Fruit fly (Drosophila melanogaster) whole organism, embryonic: ENCODE data around the gene CG9107.

Experiments used
- Abd-B ChIP-seq: fragments of 200-800 bp; sonication (Bioruptor generic); optimal IDR thresholded peaks from 2 replicates; lab custom pipeline; 2018; ENCODE audit warnings: missing biosample characterization, mild to moderate bottlenecking, missing genetic modification characterization, moderate library complexity
- Atf-2 ChIP-seq: fragments of 200-800 bp; sonication (Bioruptor generic); optimal IDR thresholded peaks from 2 replicates; lab custom pipeline; 2016; ENCODE audit warnings: missing biosample characterization, missing genetic modification characterization
- Atf6 ChIP-seq: fragments of 200-800 bp; sonication (Bioruptor generic); IDR thresholded peaks from 2 replicates; pipeline ENCODE4 v1.3.6; 2022; ENCODE audit warnings: missing biosample characterization, missing genetic modification characterization
- B-H1 ChIP-seq: fragments of 200-800 bp; sonication (Bioruptor generic); IDR thresholded peaks from 3 replicates; pipeline ENCODE4 v1.3.6; 2022; ENCODE audit warnings: missing biosample characterization, missing genetic modification characterization
- BtbVII ChIP-seq: fragments of 200-800 bp; sonication (Bioruptor generic); optimal IDR thresholded peaks from 3 replicates; lab custom pipeline; 2017; ENCODE audit warnings: missing biosample characterization, mild to moderate bottlenecking, missing genetic modification characterization
- Bteb2 ChIP-seq: fragments of 200-800 bp; sonication (Bioruptor generic); optimal IDR thresholded peaks from 2 replicates; lab custom pipeline; 2016; ENCODE audit warnings: missing biosample characterization, missing genetic modification characterization
- CG10565 ChIP-seq: fragments of 200-800 bp; sonication (Bioruptor generic); optimal IDR thresholded peaks from 3 replicates; lab custom pipeline; 2016; ENCODE audit warnings: missing biosample characterization, mild to moderate bottlenecking, missing genetic modification characterization
- CG12155 ChIP-seq: fragments of 200-800 bp; sonication (Bioruptor generic); optimal IDR thresholded peaks from 3 replicates; lab custom pipeline; 2016; ENCODE audit warnings: missing biosample characterization, missing genetic modification characterization
- CG12299 ChIP-seq: fragments of 200-800 bp; sonication (Bioruptor generic); optimal IDR thresholded peaks from 2 replicates; lab custom pipeline; 2018; ENCODE audit warnings: missing biosample characterization, mild to moderate bottlenecking, missing genetic modification characterization
- CG12942 ChIP-seq: fragments of 200-800 bp; sonication (Bioruptor generic); optimal IDR thresholded peaks from 3 replicates; lab custom pipeline; 2016; ENCODE audit warnings: missing biosample characterization, missing genetic modification characterization
- CG13775 ChIP-seq: fragments of 200-800 bp; sonication (Bioruptor generic); optimal IDR thresholded peaks from 3 replicates; lab custom pipeline; 2017; ENCODE audit warnings: missing biosample characterization, mild to moderate bottlenecking, missing genetic modification characterization
- CG14014 ChIP-seq: fragments of 200-800 bp; sonication (Bioruptor generic); IDR thresholded peaks from 2 replicates; pipeline ENCODE4 v1.3.6; 2022; ENCODE audit warnings: missing biosample characterization, missing genetic modification characterization
- CG17612 ChIP-seq: fragments of 200-800 bp; sonication (Bioruptor generic); IDR thresholded peaks from 2 replicates; pipeline ENCODE4 v1.3.6; 2022; ENCODE audit warnings: missing biosample characterization, missing genetic modification characterization
- CG18011 ChIP-seq: fragments of 200-800 bp; sonication (Bioruptor generic); optimal IDR thresholded peaks from 2 replicates; lab custom pipeline; 2017; ENCODE audit warnings: missing biosample characterization, missing genetic modification characterization, mild to moderate bottlenecking, moderate library complexity, missing genotype
- CG2116 ChIP-seq: fragments of 200-800 bp; sonication (Bioruptor generic); optimal IDR thresholded peaks from 3 replicates; lab custom pipeline; 2018; ENCODE audit warnings: missing biosample characterization, mild to moderate bottlenecking, missing genetic modification characterization
- CG30403 ChIP-seq: fragments of 200-800 bp; sonication (Bioruptor generic); optimal IDR thresholded peaks from 3 replicates; lab custom pipeline; 2016; ENCODE audit warnings: missing biosample characterization, missing genetic modification characterization
- CG31365 ChIP-seq: fragments of 200-800 bp; sonication (Bioruptor generic); optimal IDR thresholded peaks from 2 replicates; lab custom pipeline; 2018; ENCODE audit warnings: missing biosample characterization, mild to moderate bottlenecking, missing genetic modification characterization
- CG3838 ChIP-seq: fragments of 200-800 bp; sonication (Bioruptor generic); optimal IDR thresholded peaks from 3 replicates; lab custom pipeline; 2016; ENCODE audit warnings: missing biosample characterization, missing genetic modification characterization
- CG43689 ChIP-seq: fragments of 200-800 bp; sonication (Bioruptor generic); IDR thresholded peaks from 2 replicates; pipeline ENCODE4 v1.3.6; 2022; ENCODE audit warnings: missing biosample characterization, missing genetic modification characterization
- CG7987 ChIP-seq: fragments of 200-800 bp; sonication (Bioruptor generic); optimal IDR thresholded peaks from 2 replicates; lab custom pipeline; 2018; ENCODE audit warnings: missing biosample characterization, mild to moderate bottlenecking, missing genetic modification characterization, moderate library complexity
- CG8765 ChIP-seq: fragments of 200-800 bp; sonication (Bioruptor generic); IDR thresholded peaks from 2 replicates; pipeline ENCODE4 v1.3.6; 2022; ENCODE audit warnings: missing biosample characterization, missing genetic modification characterization
- CkIIα-i1 ChIP-seq: fragments of 200-800 bp; sonication (Bioruptor generic); IDR thresholded peaks from 2 replicates; pipeline ENCODE4 v1.3.6; 2022; ENCODE audit warnings: missing biosample characterization, missing genetic modification characterization
- Dad ChIP-seq: fragments of 200-800 bp; sonication (Bioruptor generic); optimal IDR thresholded peaks from 3 replicates; lab custom pipeline; 2016; ENCODE audit warnings: missing biosample characterization, missing genetic modification characterization
- E2f2 ChIP-seq: fragments of 200-800 bp; sonication (Bioruptor generic); IDR thresholded peaks from 2 replicates; pipeline ENCODE4 v1.3.6; 2022; ENCODE audit warnings: missing biosample characterization, missing genetic modification characterization
- Eip74EF ChIP-seq, 2 experiments: fragments of 200-800 bp in 1 of 2; fragments of >200 bp in 1 of 2; sonication (Bioruptor generic) in 1 of 2; optimal IDR thresholded peaks; 2 replicates each; lab custom pipeline; 2017 to 2019; ENCODE audit warnings: missing biosample characterization in 2 of 2, missing genetic modification characterization in 2 of 2, mild to moderate bottlenecking in 1 of 2, moderate library complexity in 1 of 2
- Elba2 ChIP-seq: fragments of 200-800 bp; sonication (Bioruptor generic); optimal IDR thresholded peaks from 3 replicates; lab custom pipeline; 2016; ENCODE audit warnings: missing biosample characterization, missing genetic modification characterization
- Ets65A ChIP-seq: fragments of 200-800 bp; sonication (Bioruptor generic); peaks from one replicate; lab custom pipeline; 2016; ENCODE audit warnings: missing biosample characterization, missing genetic modification characterization
- Lpt ChIP-seq: fragments of >200 bp; optimal IDR thresholded peaks from 2 replicates; lab custom pipeline; 2018; ENCODE audit warnings: missing biosample characterization, missing genetic modification characterization
- MBD-R2 ChIP-seq: fragments of 200-800 bp; sonication (Bioruptor generic); IDR thresholded peaks from 2 replicates; pipeline ENCODE4 v1.3.6; 2022; ENCODE audit warnings: missing biosample characterization, missing genetic modification characterization
- MTF-1 ChIP-seq: fragments of 200-800 bp; sonication (Bioruptor generic); optimal IDR thresholded peaks from 2 replicates; lab custom pipeline; 2018; ENCODE audit warnings: missing biosample characterization, mild to moderate bottlenecking, missing genetic modification characterization, borderline replicate concordance
- Mrtf ChIP-seq: fragments of 200-800 bp; sonication (Bioruptor generic); IDR thresholded peaks from 3 replicates; pipeline ENCODE4 v1.3.6; 2022; ENCODE audit warnings: missing biosample characterization, missing genetic modification characterization
- NfI ChIP-seq: fragments of 200-800 bp; sonication (Bioruptor generic); optimal IDR thresholded peaks from 3 replicates; lab custom pipeline; 2018; ENCODE audit warnings: missing biosample characterization, mild to moderate bottlenecking, missing genetic modification characterization, moderate library complexity
- Sry-β ChIP-seq: fragments of 200-800 bp; sonication (Bioruptor generic); optimal IDR thresholded peaks from 2 replicates; lab custom pipeline; 2018; ENCODE audit warnings: missing biosample characterization, mild to moderate bottlenecking, missing genetic modification characterization, moderate library complexity
- Trl ChIP-seq, 3 experiments: fragments of >200 bp in 2 of 3; fragments of 200-800 bp in 1 of 3; sonication (Bioruptor generic) in 1 of 3; optimal IDR thresholded peaks; 2 replicates in 1 of 3; 3 replicates in 2 of 3; lab custom pipeline; 2016 to 2017; ENCODE audit warnings: missing biosample characterization in 1 of 3, missing genetic modification characterization in 1 of 3
- amos ChIP-seq: fragments of 200-800 bp; sonication (Bioruptor generic); IDR thresholded peaks from 2 replicates; pipeline ENCODE4 v1.3.6; 2022; ENCODE audit warnings: missing biosample characterization, missing genetic modification characterization; ENCODE audit not compliant: partially characterized antibody
- ara ChIP-seq: fragments of 200-800 bp; sonication (Bioruptor generic); IDR thresholded peaks from 2 replicates; pipeline ENCODE4 v1.3.6; 2022; ENCODE audit warnings: missing biosample characterization, missing genetic modification characterization
- da ChIP-seq: fragments of 200-800 bp; sonication (Bioruptor generic); optimal IDR thresholded peaks from 2 replicates; lab custom pipeline; 2016; ENCODE audit warnings: missing biosample characterization, missing genetic modification characterization
- danr ChIP-seq: fragments of 200-800 bp; sonication (Bioruptor generic); IDR thresholded peaks from 2 replicates; pipeline ENCODE4 v1.3.6; 2022; ENCODE audit warnings: missing biosample characterization, missing genetic modification characterization
- dmrt99B ChIP-seq: fragments of 200-800 bp; sonication (Bioruptor generic); optimal IDR thresholded peaks from 2 replicates; lab custom pipeline; 2018; ENCODE audit warnings: missing biosample characterization, mild to moderate bottlenecking, missing genetic modification characterization, moderate library complexity
- exex ChIP-seq: fragments of 200-800 bp; sonication (Bioruptor generic); optimal IDR thresholded peaks from 4 replicates; lab custom pipeline; 2018; ENCODE audit warnings: missing biosample characterization, mild to moderate bottlenecking, missing genetic modification characterization, moderate library complexity
- fd102C ChIP-seq: fragments of 200-800 bp; sonication (Bioruptor generic); optimal IDR thresholded peaks from 2 replicates; lab custom pipeline; 2018; ENCODE audit warnings: missing biosample characterization, mild to moderate bottlenecking, missing genetic modification characterization, moderate library complexity
- fu2 ChIP-seq: fragments of 200-800 bp; sonication (Bioruptor generic); optimal IDR thresholded peaks from 2 replicates; lab custom pipeline; 2016; ENCODE audit warnings: missing biosample characterization, missing genetic modification characterization
- lmd ChIP-seq: fragments of 200-800 bp; sonication (Bioruptor generic); IDR thresholded peaks from 2 replicates; pipeline ENCODE4 v1.3.6; 2022; ENCODE audit warnings: missing biosample characterization, missing genetic modification characterization
- luna ChIP-seq: fragments of 200-800 bp; sonication (Bioruptor generic); optimal IDR thresholded peaks from 2 replicates; lab custom pipeline; 2016; ENCODE audit warnings: missing biosample characterization, missing genetic modification characterization
- mirr ChIP-seq: fragments of 200-800 bp; sonication (Bioruptor generic); optimal IDR thresholded peaks from 3 replicates; lab custom pipeline; 2018; ENCODE audit warnings: missing biosample characterization, mild to moderate bottlenecking, missing genetic modification characterization
- p53 ChIP-seq: fragments of 200-800 bp; sonication (Bioruptor generic); optimal IDR thresholded peaks from 2 replicates; lab custom pipeline; 2016; ENCODE audit warnings: missing biosample characterization, missing genetic modification characterization
- pan ChIP-seq, 4 experiments: fragments of >200 bp in 3 of 4; fragments of 200-800 bp in 1 of 4; sonication (Bioruptor generic) in 1 of 4; optimal IDR thresholded peaks in 3 of 4; IDR thresholded peaks in 1 of 4; 2 replicates each; pipeline versions ENCODE4 v1.3.6 to Lab custom; 2017 to 2022; ENCODE audit warnings: missing biosample characterization in 2 of 4, missing genetic modification characterization in 2 of 4, mixed read lengths in 1 of 4
- run ChIP-seq: fragments of 200-800 bp; sonication (Bioruptor generic); optimal IDR thresholded peaks from 3 replicates; lab custom pipeline; 2018; ENCODE audit warnings: missing biosample characterization, mild to moderate bottlenecking, missing genetic modification characterization
- stc ChIP-seq: fragments of 200-800 bp; sonication (Bioruptor generic); IDR thresholded peaks from 2 replicates; pipeline ENCODE4 v1.3.6; 2022; ENCODE audit warnings: missing biosample characterization, missing genetic modification characterization
- yki ChIP-seq: fragments of >200 bp; optimal IDR thresholded peaks from 3 replicates; lab custom pipeline; 2018

CG9107 gene

DNA sequence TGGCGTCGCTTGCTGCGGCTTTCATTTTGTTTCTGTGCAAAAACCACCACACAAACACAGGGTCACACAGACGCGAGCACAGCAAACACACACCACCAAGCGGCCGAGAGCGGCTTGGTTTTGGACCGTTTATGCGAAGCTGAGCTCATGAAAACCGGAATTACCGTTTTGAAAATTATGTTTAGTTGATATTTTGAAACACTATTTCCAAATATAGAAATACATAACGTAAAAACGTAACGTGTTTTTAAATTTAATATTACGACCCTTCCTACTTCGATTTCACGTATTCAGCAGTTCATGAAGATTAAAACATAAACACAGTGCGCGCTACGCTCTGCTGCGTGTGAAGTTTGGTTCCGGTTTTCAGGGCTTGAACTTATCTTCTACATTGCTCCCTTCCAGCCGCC lies 26.9 kb upstream of the CG9107 start (continued):
- TF ChIP-seq Bteb2 (GFP tag; lab: Kevin White, UChicago): peak; percentile 94
- peak; percentile 97 for TF ChIP-seq CG12299
- TF ChIP-seq BtbVII: peak; percentile 97
- TF ChIP-seq Mrtf (GFP tag; lab: Robert Waterston, UW): peak; percentile 94
- peak; percentile 96 for TF ChIP-seq CG30403 (GFP tag; lab: Kevin White, UChicago)
- peak; percentile 97 for TF ChIP-seq Atf6 (GFP tag; lab: Robert Waterston, UW)
- TF ChIP-seq MTF-1 (GFP tag; lab: Kevin White, UChicago): peak; percentile 91
- TF ChIP-seq CG10565 (GFP tag; lab: Kevin White, UChicago): peak; percentile 80
- TF ChIP-seq CG17612 (GFP tag; lab: Robert Waterston, UW): peak; percentile 66
- TF ChIP-seq CG7987 (GFP tag; lab: Kevin White, UChicago): peak; percentile 93
- peak; percentile 79 for TF ChIP-seq fu2 (GFP tag; lab: Kevin White, UChicago)
- TF ChIP-seq amos: no peak
- peak; percentile 95 for TF ChIP-seq CG13775
- no peak for TF ChIP-seq yki (lab: Kevin White, UChicago)
- TF ChIP-seq Lpt (GFP tag; lab: Kevin White, UChicago): no peak
- TF ChIP-seq ara (GFP tag; lab: Robert Waterston, UW): peak; percentile 96
- TF ChIP-seq dmrt99B (tag; lab: Kevin White, UChicago): peak; percentile 97
- TF ChIP-seq fd102C: peak; percentile 64
- peak in 1 of 2 experiments; percentile 97 for TF ChIP-seq Eip74EF (GFP tag; optimal IDR thresholded peaks at IDR 0.05; lab: Kevin White, UChicago)
- peak; percentile 95 for TF ChIP-seq stc (GFP tag; lab: Robert Waterston, UW)
- TF ChIP-seq E2f2 (GFP tag; lab: Robert Waterston, UW): peak; percentile 80
- TF ChIP-seq NfI (GFP tag; lab: Kevin White, UChicago): peak; percentile 95
- TF ChIP-seq CG3838 (GFP tag; lab: Kevin White, UChicago): peak; percentile 82
- no peak for TF ChIP-seq Elba2 (GFP tag; lab: Kevin White, UChicago)
- peak; percentile 55 for TF ChIP-seq CG2116 (GFP tag; lab: Kevin White, UChicago)
- TF ChIP-seq luna (GFP tag; lab: Kevin White, UChicago): peak; percentile 83
- TF ChIP-seq CkIIα-i1 (GFP tag; lab: Robert Waterston, UW): peak; percentile 36; the same call in 1 of the 2 replicates
- TF ChIP-seq pan (optimal IDR thresholded peaks at IDR 0.05; lab: Kevin White, UChicago): no peak
- TF ChIP-seq pan (GFP tag; optimal IDR thresholded peaks at IDR 0.05 in 1 of 2, IDR thresholded peaks at IDR 0.05 in 1 of 2): peak in 1 of 2 experiments; percentile 94
- TF ChIP-seq mirr (GFP tag; lab: Kevin White, UChicago): peak; percentile 96
- TF ChIP-seq Dad (GFP tag; lab: Kevin White, UChicago): peak; percentile 97
- TF ChIP-seq Abd-B (GFP tag; lab: Kevin White, UChicago): peak; percentile 73
- TF ChIP-seq CG14014 (GFP tag; lab: Robert Waterston, UW): peak; percentile 96
- peak; percentile 90 for TF ChIP-seq p53
- TF ChIP-seq Atf-2 (GFP tag; lab: Kevin White, UChicago): peak; percentile 86
- peak; percentile 60 for TF ChIP-seq Sry-β (GFP tag; lab: Kevin White, UChicago)
- TF ChIP-seq CG8765 (GFP tag; lab: Robert Waterston, UW): peak; percentile 73
- peak; percentile 91 for TF ChIP-seq CG31365
- TF ChIP-seq Ets65A (GFP tag; lab: Kevin White, UChicago): peak; percentile 99
- peak; percentile 71 for TF ChIP-seq CG43689 (GFP tag; lab: Robert Waterston, UW)
- TF ChIP-seq B-H1 (GFP tag; lab: Robert Waterston, UW): peak; percentile 89
- peak; percentile 94 for TF ChIP-seq run (tag; lab: Kevin White, UChicago)
- TF ChIP-seq CG18011 (GFP tag; lab: Kevin White, UChicago): peak; percentile 86
- peak in 1 of 2 experiments; percentile 6 for TF ChIP-seq Trl (optimal IDR thresholded peaks at IDR 0.05; lab: Kevin White, UChicago)
- TF ChIP-seq Trl (GFP tag; optimal IDR thresholded peaks at IDR 0.05; lab: Kevin White, UChicago): peak; percentile 97
- TF ChIP-seq danr (GFP tag; lab: Robert Waterston, UW): peak; percentile 37; the same call in 1 of the 2 replicates
- peak; percentile 86 for TF ChIP-seq da (GFP tag; lab: Kevin White, UChicago)
- peak; percentile 86 for TF ChIP-seq MBD-R2 (GFP tag; lab: Robert Waterston, UW)
- peak; percentile 87 for TF ChIP-seq CG12942 (GFP tag; lab: Kevin White, UChicago)
- TF ChIP-seq exex (tag; lab: Kevin White, UChicago): peak; percentile 82
- TF ChIP-seq lmd (GFP tag; lab: Robert Waterston, UW): peak; percentile 92
- peak; percentile 89 for TF ChIP-seq CG12155
